Worm (Caenorhabditis elegans) whole organism, L1 larva: ENCODE data around the gene nhr-130.

ENCODE experiments used
- F16B12.6 ChIP-seq: fragments of 150-350 bp; optimal IDR thresholded peaks from 2 replicates; lab custom pipeline; 2014; ENCODE audit warnings: missing biosample characterization, missing genetic modification characterization
- Y116A8C.19 ChIP-seq: sonication (generic microtip); optimal IDR thresholded peaks from 2 replicates; lab custom pipeline; 2016; ENCODE audit warnings: missing compliant biosample characterization, missing genetic modification characterization, borderline replicate concordance
- alr-1 ChIP-seq: fragments of 200-800 bp; sonication (Bioruptor generic); optimal IDR thresholded peaks from 2 replicates; lab custom pipeline; 2018; ENCODE audit warnings: borderline replicate concordance, mild to moderate bottlenecking, missing genetic modification characterization, missing compliant biosample characterization
- ama-1 ChIP-seq: fragments of 150-350 bp; optimal IDR thresholded peaks from 2 replicates; lab custom pipeline; 2014
- ceh-8 ChIP-seq: fragments of 200-800 bp; sonication (Bioruptor generic); optimal IDR thresholded peaks from 2 replicates; lab custom pipeline; 2018; ENCODE audit warnings: mild to moderate bottlenecking, missing genetic modification characterization, moderate library complexity, missing compliant biosample characterization
- ceh-88 ChIP-seq: fragments of 200-800 bp; sonication (Bioruptor generic); IDR thresholded peaks from 2 replicates; pipeline ENCODE4 v1.3.6; 2022; ENCODE audit warnings: missing genetic modification characterization, missing compliant biosample characterization
- ces-1 ChIP-seq: fragments of 150-350 bp; optimal IDR thresholded peaks from 2 replicates; lab custom pipeline; 2014; ENCODE audit warnings: missing biosample characterization, missing genetic modification reagents, missing genetic modification characterization
- dsc-1 ChIP-seq: sonication (generic microtip); optimal IDR thresholded peaks from 2 replicates; lab custom pipeline; 2016; ENCODE audit warnings: mild to moderate bottlenecking, missing genetic modification characterization, missing compliant biosample characterization
- efl-1 ChIP-seq, 4 experiments: fragments of 150-350 bp; optimal IDR thresholded peaks in 3 of 4; peaks in 1 of 4; 1 replicate in 1 of 4; 2 replicates in 3 of 4; lab custom pipeline; 2014; ENCODE audit warnings: missing biosample characterization in 2 of 4, missing genetic modification characterization in 2 of 4, missing genetic modification reagents in 2 of 4
- egl-13 ChIP-seq: sonication (generic microtip); optimal IDR thresholded peaks from 2 replicates; lab custom pipeline; 2016; ENCODE audit warnings: missing genotype, missing genetic modification reagents, missing genetic modification characterization, missing compliant biosample characterization
- egl-27 ChIP-seq, 2 experiments: fragments of 150-350 bp in 1 of 2; sonication (generic microtip); optimal IDR thresholded peaks; 3 replicates each; lab custom pipeline; 2017 to 2018; ENCODE audit warnings: missing biosample characterization in 2 of 2, missing genetic modification characterization in 2 of 2, missing genetic modification reagents in 2 of 2
- elt-2 ChIP-seq: sonication (generic microtip); optimal IDR thresholded peaks from 2 replicates; lab custom pipeline; 2016; ENCODE audit warnings: missing genetic modification characterization, mild to moderate bottlenecking, inconsistent platforms, missing compliant biosample characterization, missing genetic modification reagents
- elt-3 ChIP-seq, 6 experiments: fragments of 150-350 bp in 1 of 6; sonication (generic microtip); optimal IDR thresholded peaks; 2 replicates each; lab custom pipeline; 2017 to 2018; ENCODE audit warnings: missing biosample characterization in 6 of 6, missing genetic modification characterization in 6 of 6, inconsistent platforms in 1 of 6
- fkh-10 ChIP-seq: sonication (generic microtip); optimal IDR thresholded peaks from 2 replicates; lab custom pipeline; 2017; ENCODE audit warnings: missing biosample characterization, missing genetic modification reagents, missing genetic modification characterization
- jun-1 ChIP-seq: fragments of 150-350 bp; optimal IDR thresholded peaks from 2 replicates; lab custom pipeline; 2014; ENCODE audit warnings: missing biosample characterization, missing genetic modification reagents, missing genetic modification characterization
- lin-35 ChIP-seq, 2 experiments: fragments of 150-350 bp; optimal IDR thresholded peaks; 2 replicates each; lab custom pipeline; 2014; ENCODE audit warnings: missing biosample characterization in 2 of 2, missing genetic modification characterization in 2 of 2, missing genetic modification reagents in 2 of 2
- lin-39 ChIP-seq: fragments of 150-350 bp; optimal IDR thresholded peaks from 2 replicates; lab custom pipeline; 2014; ENCODE audit warnings: missing biosample characterization, missing genetic modification reagents, missing genetic modification characterization
- lir-3 ChIP-seq: sonication (generic microtip); optimal IDR thresholded peaks from 2 replicates; lab custom pipeline; 2016; ENCODE audit warnings: mild to moderate bottlenecking, missing genetic modification characterization, moderate library complexity, missing compliant biosample characterization; ENCODE audit not compliant: poor library complexity
- mef-2 ChIP-seq: fragments of 150-350 bp; optimal IDR thresholded peaks from 2 replicates; lab custom pipeline; 2014; ENCODE audit warnings: missing biosample characterization, missing genetic modification characterization
- nhr-20 ChIP-seq: sonication (generic microtip); optimal IDR thresholded peaks from 2 replicates; lab custom pipeline; 2016; ENCODE audit warnings: mild to moderate bottlenecking, missing genetic modification characterization, missing compliant biosample characterization
- nhr-71 ChIP-seq: sonication (generic microtip); optimal IDR thresholded peaks from 2 replicates; lab custom pipeline; 2016; ENCODE audit warnings: mild to moderate bottlenecking, missing genetic modification characterization, moderate library complexity, missing compliant biosample characterization
- nhr-76 ChIP-seq: sonication (generic microtip); optimal IDR thresholded peaks from 2 replicates; lab custom pipeline; 2017; ENCODE audit warnings: missing biosample characterization, missing genetic modification characterization
- nhr-85 ChIP-seq: sonication (generic microtip); peaks from one replicate; lab custom pipeline; 2016; ENCODE audit warnings: missing genetic modification characterization, inconsistent platforms, missing compliant biosample characterization
- nhr-90 ChIP-seq: sonication (generic microtip); optimal IDR thresholded peaks from 2 replicates; lab custom pipeline; 2016; ENCODE audit warnings: mild to moderate bottlenecking, missing genetic modification characterization, missing compliant biosample characterization; ENCODE audit not compliant: poor library complexity
- pax-3 ChIP-seq: fragments of 200-800 bp; sonication (Bioruptor generic); optimal IDR thresholded peaks from 2 replicates; lab custom pipeline; 2018; ENCODE audit warnings: mild to moderate bottlenecking, missing genetic modification characterization, moderate library complexity, missing compliant biosample characterization
- sox-4 ChIP-seq: sonication (generic microtip); optimal IDR thresholded peaks from 2 replicates; lab custom pipeline; 2016; ENCODE audit warnings: missing genetic modification characterization, missing compliant biosample characterization
- sptf-1 ChIP-seq: fragments of 150-350 bp; optimal IDR thresholded peaks from 2 replicates; lab custom pipeline; 2014; ENCODE audit warnings: missing biosample characterization, missing genetic modification characterization
- sup-37 ChIP-seq: fragments of 200-800 bp; sonication (Bioruptor generic); optimal IDR thresholded peaks from 2 replicates; lab custom pipeline; 2018; ENCODE audit warnings: mild to moderate bottlenecking, missing genetic modification characterization, missing compliant biosample characterization
- swsn-7 ChIP-seq: sonication (generic microtip); optimal IDR thresholded peaks from 2 replicates; lab custom pipeline; 2016; ENCODE audit warnings: missing genetic modification characterization, missing compliant biosample characterization
- tlp-1 ChIP-seq: fragments of 150-350 bp; optimal IDR thresholded peaks from 2 replicates; lab custom pipeline; 2014; ENCODE audit warnings: missing biosample characterization, missing genetic modification characterization
- unc-62 ChIP-seq: fragments of 150-350 bp; optimal IDR thresholded peaks from 2 replicates; lab custom pipeline; 2014; ENCODE audit warnings: missing biosample characterization, missing genetic modification reagents, missing genetic modification characterization
- vab-15 ChIP-seq: sonication (generic microtip); optimal IDR thresholded peaks from 2 replicates; lab custom pipeline; 2017; ENCODE audit warnings: missing genotype, mild to moderate bottlenecking, missing genetic modification characterization, missing compliant biosample characterization
- xbp-1 ChIP-seq: sonication (generic microtip); optimal IDR thresholded peaks from 2 replicates; lab custom pipeline; 2016; ENCODE audit warnings: missing genetic modification characterization, missing compliant biosample characterization

nhr-130 gene

ce11 chrV:462263-462662 lies 20.9 kb downstream of the nhr-130 start, which contains the start of gene nhr-202 (continued):
- TF ChIP-seq ceh-8 (GFP tag; lab: Kevin White, UChicago) (no peak), jun-1 (tag; lab: Kevin White, UChicago) (no peak), nhr-20 (tag; lab: Kevin White, UChicago) (peak; percentile 66), fkh-10 (GFP tag; lab: Kevin White, UChicago) (no peak), nhr-85 (tag; lab: Kevin White, UChicago) (peak; percentile 70), egl-27 (tag; optimal IDR thresholded peaks at IDR 0.05; lab: Kevin White, UChicago) (no peak), pax-3 (no peak)

ce11 chrV:459464-459863 lies 23.7 kb downstream of the nhr-130 start, which contains the start of gene nhr-203:
TSS of gene nhr-203 (plus strand) at chrV:459795.
- TF ChIP-seq elt-2 (tag; lab: Kevin White, UChicago) (peak; percentile 83), nhr-71 (tag; lab: Kevin White, UChicago) (peak; percentile 43), nhr-20 (tag; lab: Kevin White, UChicago) (peak; percentile 48), nhr-90 (peak; percentile 4), lin-35 (GFP tag; optimal IDR thresholded peaks at IDR 0.05; lab: Kevin White, UChicago) (peak in 1 of 2 experiments; percentile 39), lin-39 (tag; lab: Kevin White, UChicago) (no peak), dsc-1 (tag; lab: Kevin White, UChicago) (no peak)
- TF ChIP-seq, all 84 proteins: peak for 5

- TF ChIP-seq lin-35 (GFP tag; optimal IDR thresholded peaks at IDR 0.05; lab: Kevin White, UChicago) (no peak), tlp-1 (tag; lab: Kevin White, UChicago) (no peak), ces-1 (GFP tag; lab: Kevin White, UChicago) (no peak), sox-4 (no peak), xbp-1 (tag; lab: Kevin White, UChicago) (no peak), lir-3 (no peak), elt-3 (tag; optimal IDR thresholded peaks at IDR 0.05; lab: Kevin White, UChicago) (no peak), mef-2 (no peak), nhr-76 (tag; lab: Kevin White, UChicago) (no peak), ceh-88 (GFP tag; lab: Robert Waterston, UW) (no peak), sptf-1 (no peak), vab-15 (tag; lab: Kevin White, UChicago) (no peak), sup-37 (GFP tag; lab: Kevin White, UChicago) (no peak), alr-1 (tag; lab: Kevin White, UChicago) (no peak), lin-39 (tag; lab: Kevin White, UChicago) (no peak), swsn-7 (tag; lab: Kevin White, UChicago) (no peak), unc-62 (GFP tag; lab: Kevin White, UChicago) (no peak)
Observed at ce11 chrV:457839-458238, 25.3 kb downstream of the nhr-130 start.

- TF ChIP-seq F16B12.6 (tag; lab: Kevin White, UChicago): no peak
- TF ChIP-seq ama-1 (lab: Kevin White, UChicago): no peak
- no peak for TF ChIP-seq fkh-10 (GFP tag; lab: Kevin White, UChicago)
Observed at ce11 chrV:453569-453968, 29.6 kb downstream of the nhr-130 start, which contains the start of gene nhr-98. TSS of gene nhr-98 (plus strand) at chrV:453869.

- no peak for TF ChIP-seq egl-13 (tag; lab: Kevin White, UChicago)
- TF ChIP-seq efl-1 (optimal IDR thresholded peaks at IDR 0.05; lab: Kevin White, UChicago): no peak
- TF ChIP-seq efl-1 (GFP tag; optimal IDR thresholded peaks at IDR 0.05 in 1 of 2; lab: Kevin White, UChicago): peak in 1 of 2 experiments; percentile 90
- TF ChIP-seq alr-1 (tag; lab: Kevin White, UChicago): no peak
- TF ChIP-seq Y116A8C.19 (tag; lab: Kevin White, UChicago): no peak
Observed at ce11 chrV:450757-451501, 32.2 kb downstream of the nhr-130 start, which contains the start of gene nhr-123. TSS of gene nhr-123 (plus strand) at chrV:451451.
